Fruit fly (Drosophila melanogaster) whole organism, embryonic: ENCODE results near the gene CG46307.

ENCODE experiments used
- Awh ChIP-seq: fragments of 200-800 bp; sonication (Bioruptor generic); IDR thresholded peaks from 2 replicates; pipeline ENCODE4, ENCODE4 v1.3.6; 2022; ENCODE audit warnings: missing biosample characterization, missing genetic modification characterization
- B-H1 ChIP-seq: fragments of 200-800 bp; sonication (Bioruptor generic); IDR thresholded peaks from 3 replicates; pipeline ENCODE4 v1.3.6; 2022; ENCODE audit warnings: missing biosample characterization, missing genetic modification characterization
- CG10654 ChIP-seq: fragments of 200-800 bp; sonication (Bioruptor generic); optimal IDR thresholded peaks from 2 replicates; lab custom pipeline; 2016; ENCODE audit warnings: missing biosample characterization, missing genetic modification characterization
- CG11247 ChIP-seq: fragments of 200-800 bp; sonication (Bioruptor generic); IDR thresholded peaks from 2 replicates; pipeline ENCODE4 v1.3.6; 2022; ENCODE audit warnings: missing biosample characterization, missing genetic modification characterization
- CG11504 ChIP-seq: fragments of 200-800 bp; sonication (Bioruptor generic); optimal IDR thresholded peaks from 3 replicates; lab custom pipeline; 2019; ENCODE audit warnings: missing biosample characterization, mild to moderate bottlenecking, missing genetic modification characterization, moderate library complexity
- CG12391 ChIP-seq: fragments of 200-800 bp; sonication (Bioruptor generic); optimal IDR thresholded peaks from 3 replicates; lab custom pipeline; 2018; ENCODE audit warnings: missing biosample characterization, mild to moderate bottlenecking, missing genetic modification characterization, moderate library complexity
- CG12659 ChIP-seq: fragments of 200-800 bp; sonication (Bioruptor generic); optimal IDR thresholded peaks from 3 replicates; lab custom pipeline; 2017; ENCODE audit warnings: mild to moderate bottlenecking, missing biosample characterization, missing genetic modification reagents, missing genetic modification characterization
- CG12769 ChIP-seq: fragments of 200-800 bp; sonication (Bioruptor generic); optimal IDR thresholded peaks from 2 replicates; lab custom pipeline; 2019; ENCODE audit warnings: missing biosample characterization, mild to moderate bottlenecking, missing genetic modification characterization, moderate library complexity
- CG13624 ChIP-seq: fragments of 200-800 bp; sonication (Bioruptor generic); optimal IDR thresholded peaks from 2 replicates; lab custom pipeline; 2016; ENCODE audit warnings: missing biosample characterization, missing genetic modification characterization
- CG14050 ChIP-seq: fragments of 200-800 bp; sonication (Bioruptor generic); IDR thresholded peaks from 3 replicates; pipeline ENCODE4 v1.3.6; 2022; ENCODE audit warnings: missing biosample characterization, missing genetic modification characterization
- CG15696 ChIP-seq: fragments of 200-800 bp; sonication (Bioruptor generic); optimal IDR thresholded peaks from 2 replicates; lab custom pipeline; 2019; ENCODE audit warnings: missing biosample characterization, mild to moderate bottlenecking, missing genetic modification characterization, moderate library complexity
- CG1792 ChIP-seq: fragments of 200-800 bp; sonication (Bioruptor generic); optimal IDR thresholded peaks from 2 replicates; lab custom pipeline; 2016; ENCODE audit warnings: missing biosample characterization, missing genetic modification characterization
- CG18262 ChIP-seq: fragments of 200-800 bp; optimal IDR thresholded peaks from 3 replicates; lab custom pipeline; 2019; ENCODE audit warnings: missing biosample characterization, mild to moderate bottlenecking, missing genetic modification characterization, moderate library complexity
- CG18764 ChIP-seq: fragments of 200-800 bp; sonication (Bioruptor generic); optimal IDR thresholded peaks from 3 replicates; lab custom pipeline; 2016; ENCODE audit warnings: missing biosample characterization, missing genetic modification characterization
- CG30431 ChIP-seq: fragments of 200-800 bp; sonication (Bioruptor generic); optimal IDR thresholded peaks from 2 replicates; lab custom pipeline; 2017; ENCODE audit warnings: missing biosample characterization, missing genetic modification characterization
- CG32772 ChIP-seq: fragments of 200-800 bp; sonication (Bioruptor generic); IDR thresholded peaks from 2 replicates; pipeline ENCODE4 v1.3.6; 2022; ENCODE audit warnings: missing biosample characterization, missing genetic modification characterization
- CG33213 ChIP-seq: fragments of 200-800 bp; sonication (Bioruptor generic); optimal IDR thresholded peaks from 3 replicates; lab custom pipeline; 2016; ENCODE audit warnings: missing biosample characterization, missing genetic modification characterization
- CG3407 ChIP-seq: fragments of 200-800 bp; sonication (Bioruptor generic); optimal IDR thresholded peaks from 2 replicates; lab custom pipeline; 2018; ENCODE audit warnings: missing biosample characterization, mild to moderate bottlenecking, missing genetic modification characterization
- CG4328 ChIP-seq: fragments of 200-800 bp; sonication (Bioruptor generic); optimal IDR thresholded peaks from 3 replicates; lab custom pipeline; 2017; ENCODE audit warnings: missing biosample characterization, missing genetic modification reagents, missing genetic modification characterization
- CG4424 ChIP-seq: fragments of 200-800 bp; sonication (Bioruptor generic); optimal IDR thresholded peaks from 3 replicates; lab custom pipeline; 2016; ENCODE audit warnings: missing biosample characterization, missing genetic modification characterization
- CG8281 ChIP-seq: fragments of 200-800 bp; sonication (Bioruptor generic); optimal IDR thresholded peaks from 2 replicates; lab custom pipeline; 2018; ENCODE audit warnings: missing biosample characterization, mild to moderate bottlenecking, missing genetic modification characterization, moderate library complexity
- CG9215 ChIP-seq: fragments of 200-800 bp; sonication (Bioruptor generic); IDR thresholded peaks from 2 replicates; pipeline ENCODE4 v1.3.6; 2022; ENCODE audit warnings: missing biosample characterization, missing genetic modification characterization
- CG9727 ChIP-seq: fragments of 200-800 bp; sonication (Bioruptor generic); optimal IDR thresholded peaks from 3 replicates; lab custom pipeline; 2017; ENCODE audit warnings: missing biosample characterization, mild to moderate bottlenecking, missing genetic modification characterization
- CHES-1-like ChIP-seq: fragments of 200-800 bp; sonication (Bioruptor generic); optimal IDR thresholded peaks from 2 replicates; lab custom pipeline; 2016; ENCODE audit warnings: missing biosample characterization, missing genetic modification characterization
- Camta ChIP-seq: fragments of 200-800 bp; sonication (Bioruptor generic); optimal IDR thresholded peaks from 2 replicates; lab custom pipeline; 2016; ENCODE audit warnings: missing biosample characterization, missing genetic modification characterization
- Dbx ChIP-seq: fragments of 200-800 bp; sonication (Bioruptor generic); IDR thresholded peaks from 3 replicates; pipeline ENCODE4 v1.3.6; 2022; ENCODE audit warnings: missing biosample characterization, missing genetic modification characterization
- Dfd ChIP-seq, 2 experiments: fragments of >200 bp; optimal IDR thresholded peaks; 2 replicates each; lab custom pipeline; 2017; ENCODE audit warnings: missing biosample characterization in 2 of 2, missing genetic modification characterization in 2 of 2
- Dp ChIP-seq: fragments of 200-800 bp; sonication (Bioruptor generic); optimal IDR thresholded peaks from 2 replicates; lab custom pipeline; 2018; ENCODE audit warnings: missing biosample characterization, mild to moderate bottlenecking, missing genetic modification characterization, moderate library complexity
- Mad ChIP-seq: fragments of 200-800 bp; sonication (Bioruptor generic); optimal IDR thresholded peaks from 2 replicates; lab custom pipeline; 2016; ENCODE audit warnings: missing biosample characterization, missing genetic modification characterization
- Pdp1 ChIP-seq, 2 experiments: fragments of 200-800 bp; sonication (Bioruptor generic); optimal IDR thresholded peaks; 3 replicates each; lab custom pipeline; 2016; ENCODE audit warnings: missing biosample characterization in 2 of 2, missing genetic modification characterization in 2 of 2, mild to moderate bottlenecking in 1 of 2, moderate library complexity in 1 of 2
- Ptx1 ChIP-seq: fragments of 200-800 bp; sonication (Bioruptor generic); IDR thresholded peaks from 2 replicates; pipeline ENCODE4 v1.3.6; 2022; ENCODE audit warnings: missing biosample characterization, missing genetic modification characterization
- Sry-δ ChIP-seq: fragments of 200-800 bp; sonication (Bioruptor generic); optimal IDR thresholded peaks from 2 replicates; lab custom pipeline; 2016; ENCODE audit warnings: missing biosample characterization, missing genetic modification characterization
- TFAM ChIP-seq: fragments of 200-800 bp; sonication (Bioruptor generic); optimal IDR thresholded peaks from 2 replicates; lab custom pipeline; 2017; ENCODE audit warnings: missing biosample characterization, missing genetic modification characterization, inconsistent platforms
- ash1 ChIP-seq: fragments of 200-800 bp; sonication (Bioruptor generic); optimal IDR thresholded peaks from 2 replicates; lab custom pipeline; 2018; ENCODE audit warnings: missing biosample characterization, mild to moderate bottlenecking, missing genetic modification characterization
- ato ChIP-seq: fragments of 200-800 bp; sonication (Bioruptor generic); IDR thresholded peaks from 2 replicates; pipeline ENCODE4 v1.3.6; 2022; ENCODE audit warnings: missing biosample characterization, missing genetic modification characterization; ENCODE audit not compliant: partially characterized antibody
- crol ChIP-seq: fragments of 200-800 bp; sonication (Bioruptor generic); IDR thresholded peaks from 2 replicates; pipeline ENCODE4 v1.3.6; 2022; ENCODE audit warnings: missing biosample characterization, missing genetic modification characterization
- fd96Cb ChIP-seq: fragments of 200-800 bp; sonication (Bioruptor generic); optimal IDR thresholded peaks from 2 replicates; lab custom pipeline; 2018; ENCODE audit warnings: missing biosample characterization, mild to moderate bottlenecking, missing genetic modification characterization, moderate library complexity
- fru ChIP-seq: fragments of >200 bp; optimal IDR thresholded peaks from 2 replicates; lab custom pipeline; 2017
- gsb-n ChIP-seq: fragments of 200-800 bp; sonication (Bioruptor generic); optimal IDR thresholded peaks from 3 replicates; lab custom pipeline; 2018; ENCODE audit warnings: missing biosample characterization, mild to moderate bottlenecking, missing genetic modification characterization
- insv ChIP-seq, 2 experiments: fragments of 200-800 bp; sonication (Bioruptor generic); optimal IDR thresholded peaks; 3 replicates each; lab custom pipeline; 2016 to 2018; ENCODE audit warnings: missing biosample characterization in 2 of 2, missing genetic modification characterization in 2 of 2
- kah ChIP-seq: fragments of 200-800 bp; sonication (Bioruptor generic); optimal IDR thresholded peaks from 2 replicates; lab custom pipeline; 2018; ENCODE audit warnings: missing biosample characterization, mild to moderate bottlenecking, missing genetic modification characterization
- kay ChIP-seq: fragments of 200-800 bp; sonication (Bioruptor generic); optimal IDR thresholded peaks from 2 replicates; lab custom pipeline; 2016; ENCODE audit warnings: missing biosample characterization, missing genetic modification characterization
- lbe ChIP-seq: fragments of 200-800 bp; sonication (Bioruptor generic); optimal IDR thresholded peaks from 2 replicates; lab custom pipeline; 2016; ENCODE audit warnings: missing biosample characterization, mild to moderate bottlenecking, missing genetic modification characterization
- mirr ChIP-seq: fragments of 200-800 bp; sonication (Bioruptor generic); optimal IDR thresholded peaks from 3 replicates; lab custom pipeline; 2018; ENCODE audit warnings: missing biosample characterization, mild to moderate bottlenecking, missing genetic modification characterization
- onecut ChIP-seq: fragments of 200-800 bp; sonication (Bioruptor generic); IDR thresholded peaks from 2 replicates; pipeline ENCODE4 v1.3.6; 2022; ENCODE audit warnings: missing biosample characterization, missing genetic modification characterization
- pros ChIP-seq: fragments of 200-800 bp; sonication (Bioruptor generic); optimal IDR thresholded peaks from 3 replicates; lab custom pipeline; 2019; ENCODE audit warnings: missing biosample characterization, mild to moderate bottlenecking, missing genetic modification characterization, moderate library complexity
- row ChIP-seq: fragments of 200-800 bp; sonication (Bioruptor generic); IDR thresholded peaks from 3 replicates; pipeline ENCODE4 v1.3.6; 2022; ENCODE audit warnings: missing biosample characterization, missing genetic modification characterization
- shn ChIP-seq: fragments of 200-800 bp; sonication (Bioruptor generic); optimal IDR thresholded peaks from 3 replicates; lab custom pipeline; 2016; ENCODE audit warnings: missing biosample characterization, missing genetic modification characterization
- sug ChIP-seq: fragments of 200-800 bp; optimal IDR thresholded peaks from 2 replicates; lab custom pipeline; 2019; ENCODE audit warnings: missing biosample characterization, mild to moderate bottlenecking, missing genetic modification characterization, moderate library complexity

CG46307 gene

dm6 chr2L:21166422-21166821, 62.1 kb downstream of the CG46307 start (continued):
- no peak for TF ChIP-seq fd96Cb
- TF ChIP-seq CG4328 (GFP tag; lab: Kevin White, UChicago), result no peak
- TF ChIP-seq Pdp1 (GFP tag; optimal IDR thresholded peaks at IDR 0.05; lab: Kevin White, UChicago), result peak in 1 of 2 experiments; percentile 99
- no peak for TF ChIP-seq Ptx1 (GFP tag; lab: Robert Waterston, UW)
- TF ChIP-seq Camta (GFP tag; lab: Kevin White, UChicago), result no peak
- no peak for TF ChIP-seq shn
- TF ChIP-seq CG15696 (tag; lab: Kevin White, UChicago), result no peak
- peak; percentile 14 for TF ChIP-seq Sry-δ (GFP tag; lab: Kevin White, UChicago)
- TF ChIP-seq CG1792, result no peak
- peak; percentile 0 for TF ChIP-seq CG12391 (tag; lab: Kevin White, UChicago)
- TF ChIP-seq CHES-1-like (GFP tag; lab: Kevin White, UChicago), result peak; percentile 25
- TF ChIP-seq sug, result peak; percentile 42
- TF ChIP-seq CG13624, result peak; percentile 14
- TF ChIP-seq mirr (GFP tag; lab: Kevin White, UChicago), result no peak
- TF ChIP-seq CG8281, result no peak

dm6 chr2L:21168295-21169159, 64.2 kb downstream of the CG46307 start, which contains the start of the genes mAcon1, CG43345 and CG43346:
mAcon1 (plus strand) TSS chr2L:21168570.
CG43345 (minus strand) TSS chr2L:21168581.
CG43346 (minus strand) TSS chr2L:21168581.
- TF ChIP-seq CG33213 (peak; percentile 53), CG3407 (no peak), CG4424 (GFP tag; lab: Kevin White, UChicago) (peak; percentile 80), CG12659 (GFP tag; lab: Kevin White, UChicago) (peak; percentile 90), CG11247 (GFP tag; lab: Robert Waterston, UW) (peak; percentile 46; the same call in 1 of the 2 replicates), gsb-n (tag; lab: Kevin White, UChicago) (no peak), crol (GFP tag; lab: Robert Waterston, UW) (no peak), CG18262 (tag; lab: Kevin White, UChicago) (peak; percentile 73), lbe (GFP tag; lab: Kevin White, UChicago) (peak; percentile 69), CG30431 (GFP tag; lab: Kevin White, UChicago) (peak; percentile 68), ato (GFP tag; lab: Robert Waterston, UW) (no peak), CG10654 (GFP tag; lab: Kevin White, UChicago) (peak; percentile 61), Dp (peak; percentile 75), onecut (GFP tag; lab: Robert Waterston, UW) (no peak; the same call in none of the 2 replicates), fru (lab: Kevin White, UChicago) (no peak), kah (GFP tag; lab: Kevin White, UChicago) (no peak), row (peak; percentile 97), CG12769 (tag; lab: Kevin White, UChicago) (no peak), CG18764 (peak; percentile 64), Dfd (GFP tag; optimal IDR thresholded peaks at IDR 0.05; lab: Kevin White, UChicago) (no peak), CG9727 (GFP tag; lab: Kevin White, UChicago) (peak; percentile 79), Awh (GFP tag; lab: Robert Waterston, UW) (no peak), CG32772 (GFP tag; lab: Robert Waterston, UW) (0 out of 2 replicates have a peak, but pooled peaks have one; percentile 33), CG9215 (GFP tag; lab: Robert Waterston, UW) (peak; percentile 83), TFAM (GFP tag; lab: Kevin White, UChicago) (no peak), insv (GFP tag; optimal IDR thresholded peaks at IDR 0.05; lab: Kevin White, UChicago) (peak in 1 of 2 experiments; percentile 34), kay (GFP tag; lab: Kevin White, UChicago) (peak; percentile 58), Dbx (GFP tag; lab: Robert Waterston, UW) (peak; percentile 86), CG11504 (tag; lab: Kevin White, UChicago) (no peak), pros (GFP tag; lab: Kevin White, UChicago) (no peak), ash1 (no peak), B-H1 (GFP tag; lab: Robert Waterston, UW) (peak; percentile 41; the same call in 1 of the 3 replicates), Mad (GFP tag; lab: Kevin White, UChicago) (peak; percentile 88), CG14050 (GFP tag; lab: Robert Waterston, UW) (peak; percentile 27; the same call in 2 of the 3 replicates)
